Fruit fly (Drosophila melanogaster) whole organism, embryonic: Measurements from ENCODE around the gene Cnb.

Experiments used
- BtbVII ChIP-seq: fragments of 200-800 bp; sonication (Bioruptor generic); optimal IDR thresholded peaks from 3 replicates; lab custom pipeline; 2017; ENCODE audit warnings: missing biosample characterization, mild to moderate bottlenecking, missing genetic modification characterization
- CG11085 ChIP-seq: fragments of 200-800 bp; sonication (Bioruptor generic); IDR thresholded peaks from 2 replicates; pipeline ENCODE4 v1.3.6; 2022; ENCODE audit warnings: missing biosample characterization, missing genetic modification characterization
- CG13775 ChIP-seq: fragments of 200-800 bp; sonication (Bioruptor generic); optimal IDR thresholded peaks from 3 replicates; lab custom pipeline; 2017; ENCODE audit warnings: missing biosample characterization, mild to moderate bottlenecking, missing genetic modification characterization
- CG14014 ChIP-seq: fragments of 200-800 bp; sonication (Bioruptor generic); IDR thresholded peaks from 2 replicates; pipeline ENCODE4 v1.3.6; 2022; ENCODE audit warnings: missing biosample characterization, missing genetic modification characterization
- CG14441 ChIP-seq: fragments of 200-800 bp; sonication (Bioruptor generic); IDR thresholded peaks from 2 replicates; pipeline ENCODE4 v1.3.6; 2022; ENCODE audit warnings: missing biosample characterization, missing genetic modification characterization
- CG1647 ChIP-seq: fragments of 200-800 bp; sonication (Bioruptor generic); optimal IDR thresholded peaks from 3 replicates; lab custom pipeline; 2016; ENCODE audit warnings: missing biosample characterization, missing genetic modification characterization
- CG16779 ChIP-seq: fragments of 200-800 bp; sonication (Bioruptor generic); IDR thresholded peaks from 2 replicates; pipeline ENCODE4 v1.3.6; 2022; ENCODE audit warnings: missing biosample characterization, missing genetic modification characterization
- CG16815 ChIP-seq: fragments of 200-800 bp; sonication (Bioruptor generic); optimal IDR thresholded peaks from 3 replicates; lab custom pipeline; 2017; ENCODE audit warnings: missing biosample characterization, mild to moderate bottlenecking, missing genetic modification characterization
- CG17912 ChIP-seq: fragments of 200-800 bp; sonication (Bioruptor generic); optimal IDR thresholded peaks from 2 replicates; lab custom pipeline; 2018; ENCODE audit warnings: missing biosample characterization, mild to moderate bottlenecking, missing genetic modification characterization
- CG18599 ChIP-seq: fragments of 200-800 bp; sonication (Bioruptor generic); optimal IDR thresholded peaks from 3 replicates; lab custom pipeline; 2017; ENCODE audit warnings: missing biosample characterization, missing genetic modification characterization, mild to moderate bottlenecking, moderate library complexity, missing genetic modification reagents
- CG18764 ChIP-seq: fragments of 200-800 bp; sonication (Bioruptor generic); optimal IDR thresholded peaks from 3 replicates; lab custom pipeline; 2016; ENCODE audit warnings: missing biosample characterization, missing genetic modification characterization
- CG30431 ChIP-seq: fragments of 200-800 bp; sonication (Bioruptor generic); optimal IDR thresholded peaks from 2 replicates; lab custom pipeline; 2017; ENCODE audit warnings: missing biosample characterization, missing genetic modification characterization
- CG32772 ChIP-seq: fragments of 200-800 bp; sonication (Bioruptor generic); IDR thresholded peaks from 2 replicates; pipeline ENCODE4 v1.3.6; 2022; ENCODE audit warnings: missing biosample characterization, missing genetic modification characterization
- CG33213 ChIP-seq: fragments of 200-800 bp; sonication (Bioruptor generic); optimal IDR thresholded peaks from 3 replicates; lab custom pipeline; 2016; ENCODE audit warnings: missing biosample characterization, missing genetic modification characterization
- CG4328 ChIP-seq: fragments of 200-800 bp; sonication (Bioruptor generic); optimal IDR thresholded peaks from 3 replicates; lab custom pipeline; 2017; ENCODE audit warnings: missing biosample characterization, missing genetic modification reagents, missing genetic modification characterization
- CG4730 ChIP-seq: fragments of 200-800 bp; sonication (Bioruptor generic); IDR thresholded peaks from 2 replicates; pipeline ENCODE4 v1.3.6; 2022; ENCODE audit warnings: missing biosample characterization, missing genetic modification characterization
- CG4820 ChIP-seq: fragments of 200-800 bp; sonication (Bioruptor generic); optimal IDR thresholded peaks from 3 replicates; lab custom pipeline; 2016; ENCODE audit warnings: missing biosample characterization, missing genetic modification characterization
- CG6254 ChIP-seq: fragments of 200-800 bp; sonication (Bioruptor generic); optimal IDR thresholded peaks from 3 replicates; lab custom pipeline; 2017; ENCODE audit warnings: mild to moderate bottlenecking, missing biosample characterization, missing genetic modification reagents, missing genetic modification characterization
- CG6813 ChIP-seq: fragments of 200-800 bp; sonication (Bioruptor generic); optimal IDR thresholded peaks from 2 replicates; lab custom pipeline; 2017; ENCODE audit warnings: missing biosample characterization, missing genetic modification characterization, mild to moderate bottlenecking, moderate library complexity, missing genetic modification reagents
- CG7271 ChIP-seq: fragments of 200-800 bp; sonication (Bioruptor generic); optimal IDR thresholded peaks from 2 replicates; lab custom pipeline; 2018; ENCODE audit warnings: missing biosample characterization, mild to moderate bottlenecking, missing genetic modification characterization, moderate library complexity
- D19B ChIP-seq: fragments of 200-800 bp; sonication (Bioruptor generic); optimal IDR thresholded peaks from 2 replicates; lab custom pipeline; 2017; ENCODE audit warnings: missing biosample characterization, mild to moderate bottlenecking, missing genetic modification characterization
- Dip3 ChIP-seq: fragments of 200-800 bp; sonication (Bioruptor generic); optimal IDR thresholded peaks from 3 replicates; lab custom pipeline; 2016; ENCODE audit warnings: missing biosample characterization, missing genetic modification characterization
- E2f2 ChIP-seq: fragments of 200-800 bp; sonication (Bioruptor generic); IDR thresholded peaks from 2 replicates; pipeline ENCODE4 v1.3.6; 2022; ENCODE audit warnings: missing biosample characterization, missing genetic modification characterization
- HLHmδ ChIP-seq: fragments of 200-800 bp; sonication (Bioruptor generic); optimal IDR thresholded peaks from 2 replicates; lab custom pipeline; 2018; ENCODE audit warnings: missing biosample characterization, mild to moderate bottlenecking, missing genetic modification characterization, moderate library complexity
- Hmx ChIP-seq: fragments of 200-800 bp; sonication (Bioruptor generic); optimal IDR thresholded peaks from 2 replicates; lab custom pipeline; 2016; ENCODE audit warnings: missing biosample characterization, missing genetic modification characterization
- NfI ChIP-seq: fragments of 200-800 bp; sonication (Bioruptor generic); optimal IDR thresholded peaks from 3 replicates; lab custom pipeline; 2018; ENCODE audit warnings: missing biosample characterization, mild to moderate bottlenecking, missing genetic modification characterization, moderate library complexity
- Optix ChIP-seq: fragments of 200-800 bp; sonication (Bioruptor generic); IDR thresholded peaks from 3 replicates; pipeline ENCODE4 v1.3.6; 2022; ENCODE audit warnings: missing biosample characterization, missing genetic modification characterization
- PHDP ChIP-seq: fragments of 200-800 bp; sonication (Bioruptor generic); optimal IDR thresholded peaks from 3 replicates; lab custom pipeline; 2018; ENCODE audit warnings: missing biosample characterization, mild to moderate bottlenecking, missing genetic modification characterization, moderate library complexity
- Poxn ChIP-seq: fragments of 200-800 bp; sonication (Bioruptor generic); IDR thresholded peaks from 2 replicates; pipeline ENCODE4 v1.3.6; 2022; ENCODE audit warnings: missing biosample characterization, missing genetic modification characterization
- Ptx1 ChIP-seq: fragments of 200-800 bp; sonication (Bioruptor generic); IDR thresholded peaks from 2 replicates; pipeline ENCODE4 v1.3.6; 2022; ENCODE audit warnings: missing biosample characterization, missing genetic modification characterization
- Sry-δ ChIP-seq: fragments of 200-800 bp; sonication (Bioruptor generic); optimal IDR thresholded peaks from 2 replicates; lab custom pipeline; 2016; ENCODE audit warnings: missing biosample characterization, missing genetic modification characterization
- ash1 ChIP-seq: fragments of 200-800 bp; sonication (Bioruptor generic); optimal IDR thresholded peaks from 2 replicates; lab custom pipeline; 2018; ENCODE audit warnings: missing biosample characterization, mild to moderate bottlenecking, missing genetic modification characterization
- br ChIP-seq: fragments of >200 bp; optimal IDR thresholded peaks from 2 replicates; lab custom pipeline; 2017
- btn ChIP-seq: fragments of 200-800 bp; sonication (Bioruptor generic); optimal IDR thresholded peaks from 2 replicates; lab custom pipeline; 2016; ENCODE audit warnings: missing biosample characterization, missing genetic modification characterization
- cad ChIP-seq: fragments of >200 bp; optimal IDR thresholded peaks from 2 replicates; lab custom pipeline; 2017; ENCODE audit warnings: missing biosample characterization, missing genetic modification characterization
- dati ChIP-seq: fragments of 200-800 bp; sonication (Bioruptor generic); IDR thresholded peaks from 2 replicates; pipeline ENCODE4 v1.3.6; 2022; ENCODE audit warnings: missing biosample characterization, missing genetic modification characterization
- gcm ChIP-seq: fragments of 200-800 bp; sonication (Bioruptor generic); optimal IDR thresholded peaks from 2 replicates; lab custom pipeline; 2019; ENCODE audit warnings: missing biosample characterization, mild to moderate bottlenecking, missing genetic modification characterization, moderate library complexity
- gcm2 ChIP-seq: fragments of 200-800 bp; sonication (Bioruptor generic); optimal IDR thresholded peaks from 2 replicates; lab custom pipeline; 2016; ENCODE audit warnings: missing biosample characterization, missing genetic modification characterization
- gsb-n ChIP-seq: fragments of 200-800 bp; sonication (Bioruptor generic); optimal IDR thresholded peaks from 3 replicates; lab custom pipeline; 2018; ENCODE audit warnings: missing biosample characterization, mild to moderate bottlenecking, missing genetic modification characterization
- gt ChIP-seq: fragments of 200-800 bp; sonication (Bioruptor generic); IDR thresholded peaks from 2 replicates; pipeline ENCODE4 v1.3.6; 2022; ENCODE audit warnings: missing biosample characterization, missing genetic modification characterization
- h ChIP-seq: fragments of >200 bp; optimal IDR thresholded peaks from 2 replicates; lab custom pipeline; 2017
- hb ChIP-seq: fragments of 200-800 bp; sonication (Bioruptor generic); IDR thresholded peaks from 3 replicates; pipeline ENCODE4 v1.3.6; 2022; ENCODE audit warnings: missing biosample characterization, missing genetic modification characterization; ENCODE audit not compliant: partially characterized antibody
- hbn ChIP-seq: fragments of 200-800 bp; sonication (Bioruptor generic); IDR thresholded peaks from 2 replicates; pipeline ENCODE4 v1.3.6; 2022; ENCODE audit warnings: missing biosample characterization, missing genetic modification characterization; ENCODE audit not compliant: partially characterized antibody
- jumu ChIP-seq: fragments of 200-800 bp; sonication (Bioruptor generic); optimal IDR thresholded peaks from 3 replicates; lab custom pipeline; 2016; ENCODE audit warnings: missing biosample characterization, missing genetic modification characterization
- maf-S ChIP-seq: fragments of 200-800 bp; sonication (Bioruptor generic); optimal IDR thresholded peaks from 2 replicates; lab custom pipeline; 2016; ENCODE audit warnings: missing biosample characterization, missing genetic modification characterization
- mam ChIP-seq: fragments of 200-800 bp; sonication (Bioruptor generic); optimal IDR thresholded peaks from 3 replicates; lab custom pipeline; 2016; ENCODE audit warnings: missing biosample characterization, missing genetic modification characterization
- pan ChIP-seq, 4 experiments: fragments of >200 bp in 3 of 4; fragments of 200-800 bp in 1 of 4; sonication (Bioruptor generic) in 1 of 4; optimal IDR thresholded peaks in 3 of 4; IDR thresholded peaks in 1 of 4; 2 replicates each; pipeline versions ENCODE4 v1.3.6 to Lab custom; 2017 to 2022; ENCODE audit warnings: missing biosample characterization in 2 of 4, missing genetic modification characterization in 2 of 4, mixed read lengths in 1 of 4
- phol ChIP-seq: fragments of 200-800 bp; sonication (Bioruptor generic); optimal IDR thresholded peaks from 3 replicates; lab custom pipeline; 2018; ENCODE audit warnings: missing biosample characterization, mild to moderate bottlenecking, missing genetic modification characterization, moderate library complexity
- pros ChIP-seq: fragments of 200-800 bp; sonication (Bioruptor generic); optimal IDR thresholded peaks from 3 replicates; lab custom pipeline; 2019; ENCODE audit warnings: missing biosample characterization, mild to moderate bottlenecking, missing genetic modification characterization, moderate library complexity
- salm ChIP-seq: fragments of 200-800 bp; sonication (Bioruptor generic); optimal IDR thresholded peaks from 2 replicates; lab custom pipeline; 2018; ENCODE audit warnings: missing biosample characterization, mild to moderate bottlenecking, missing genetic modification characterization
- tna ChIP-seq: fragments of 200-800 bp; sonication (Bioruptor generic); IDR thresholded peaks from 2 replicates; pipeline ENCODE4 v1.3.6; 2022; ENCODE audit warnings: missing biosample characterization, missing genetic modification characterization; ENCODE audit not compliant: partially characterized antibody
- yki ChIP-seq: fragments of >200 bp; optimal IDR thresholded peaks from 3 replicates; lab custom pipeline; 2018
- zf30C ChIP-seq: fragments of 200-800 bp; sonication (Bioruptor generic); optimal IDR thresholded peaks from 3 replicates; lab custom pipeline; 2018; ENCODE audit warnings: missing biosample characterization, mild to moderate bottlenecking, missing genetic modification characterization

Gene Cnb

dm6 chr3L:1964099-1964498 lies 16.7 kb downstream of the Cnb start, which contains the start of gene mv (continued):
- TF ChIP-seq Sry-δ (GFP tag; lab: Kevin White, UChicago) (no peak), CG4328 (no peak), cad (GFP tag; lab: Kevin White, UChicago) (no peak), BtbVII (GFP tag; lab: Kevin White, UChicago) (no peak), CG14441 (no peak), tna (GFP tag; lab: Robert Waterston, UW) (no peak), gsb-n (tag; lab: Kevin White, UChicago) (no peak), CG11085 (GFP tag; lab: Robert Waterston, UW) (no peak), CG18764 (GFP tag; lab: Kevin White, UChicago) (no peak), maf-S (no peak), Ptx1 (GFP tag; lab: Robert Waterston, UW) (no peak), Hmx (no peak), CG4730 (no peak), yki (no peak), gcm (GFP tag; lab: Kevin White, UChicago) (no peak), NfI (no peak), h (lab: Kevin White, UChicago) (no peak), hbn (GFP tag; lab: Robert Waterston, UW) (peak; percentile 37; the same call in 1 of the 2 replicates), ash1 (GFP tag; lab: Kevin White, UChicago) (no peak), gcm2 (GFP tag; lab: Kevin White, UChicago) (no peak), CG17912 (GFP tag; lab: Kevin White, UChicago) (no peak), Optix (GFP tag; lab: Robert Waterston, UW) (no peak), HLHmδ (GFP tag; lab: Kevin White, UChicago) (no peak), Poxn (no peak), Dip3 (GFP tag; lab: Kevin White, UChicago) (no peak), CG32772 (GFP tag; lab: Robert Waterston, UW) (no peak), salm (no peak), CG33213 (GFP tag; lab: Kevin White, UChicago) (no peak), br (no peak), gt (GFP tag; lab: Robert Waterston, UW) (no peak), CG18599 (GFP tag; lab: Kevin White, UChicago) (no peak), D19B (GFP tag; lab: Kevin White, UChicago) (no peak), PHDP (peak; percentile 8), CG13775 (no peak), CG14014 (GFP tag; lab: Robert Waterston, UW) (no peak), dati (no peak), CG6254 (no peak), jumu (GFP tag; lab: Kevin White, UChicago) (no peak), zf30C (no peak), CG7271 (no peak), CG1647 (GFP tag; lab: Kevin White, UChicago) (no peak), pros (no peak), pan (optimal IDR thresholded peaks at IDR 0.05; lab: Kevin White, UChicago) (no peak), pan (GFP tag; optimal IDR thresholded peaks at IDR 0.05 in 1 of 2, IDR thresholded peaks at IDR 0.05 in 1 of 2) (no peak), btn (GFP tag; lab: Kevin White, UChicago) (no peak), CG6813 (no peak), CG4820 (GFP tag; lab: Kevin White, UChicago) (no peak), E2f2 (GFP tag; lab: Robert Waterston, UW) (no peak), hb (no peak), CG16779 (no peak), mam (GFP tag; lab: Kevin White, UChicago) (no peak), CG16815 (GFP tag; lab: Kevin White, UChicago) (no peak), CG30431 (no peak), phol (tag; lab: Kevin White, UChicago) (no peak)
